Worm (Caenorhabditis elegans): Measurements from ENCODE around the gene fbxb-62.

DNA sequence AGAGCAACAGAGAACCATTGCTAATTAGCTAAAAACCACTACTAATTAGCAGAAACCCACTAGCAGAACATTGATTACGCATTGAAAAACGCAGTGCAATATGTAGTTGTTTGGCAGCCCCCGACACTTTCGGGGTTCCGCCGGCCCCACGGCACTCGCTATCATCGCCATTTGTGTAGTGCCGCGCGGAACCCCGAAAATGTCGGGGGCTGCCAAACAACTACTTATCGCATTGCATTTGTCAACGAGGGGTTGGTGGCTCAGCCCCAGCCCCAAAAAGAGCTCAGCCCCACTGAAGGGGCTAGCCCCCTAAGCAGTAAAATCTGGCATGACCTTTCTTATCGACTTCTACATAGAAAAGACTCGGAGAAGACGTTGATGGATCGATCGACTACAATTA lies 42.4 kb downstream of the fbxb-62 start:
- no peak for TF ChIP-seq egl-27 (tag; optimal IDR thresholded peaks at IDR 0.05)
- no peak for TF ChIP-seq unc-39 (tag; optimal IDR thresholded peaks at IDR 0.05)
- TF ChIP-seq R02D3.7 (tag; optimal IDR thresholded peaks at IDR 0.05) = no peak
- TF ChIP-seq nhr-11 (tag; optimal IDR thresholded peaks at IDR 0.05) = no peak
